Worm (Caenorhabditis elegans) whole organism, L4/young adult: Measurements from ENCODE around the gene srj-54.

ENCODE experiments used
- W03F9.2 ChIP-seq: fragments of 150-350 bp; optimal IDR thresholded peaks from 2 replicates; lab custom pipeline; 2014; ENCODE audit warnings: missing biosample characterization, missing genetic modification characterization
- dao-5 ChIP-seq: sonication (generic microtip); optimal IDR thresholded peaks from 2 replicates; lab custom pipeline; 2016; ENCODE audit warnings: missing genotype, missing genetic modification characterization, moderate library complexity, missing compliant biosample characterization
- him-1 ChIP-seq: sonication (generic microtip); optimal IDR thresholded peaks from 2 replicates; lab custom pipeline; 2016; ENCODE audit warnings: missing genotype, missing genetic modification reagents, missing genetic modification characterization, missing compliant biosample characterization

DNA sequence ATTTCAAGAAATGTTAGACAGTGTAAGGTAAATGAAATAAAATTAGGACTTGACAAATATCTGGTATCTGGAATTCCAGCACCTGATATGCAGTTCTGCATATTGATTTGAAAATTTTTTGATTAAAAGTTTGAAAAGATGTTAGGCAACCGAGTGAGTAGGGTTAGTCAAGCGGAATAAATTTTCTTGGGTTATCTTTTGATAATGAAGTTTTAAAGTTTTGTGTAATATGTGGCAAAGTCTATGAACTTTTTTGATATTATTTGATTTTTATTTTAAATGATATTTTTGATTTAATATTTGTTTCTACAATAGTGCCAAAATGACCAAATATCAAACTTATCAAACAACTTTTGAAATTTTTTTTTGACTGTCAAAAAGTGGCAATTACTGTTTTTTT lies 9.9 kb upstream of the srj-54 start, which contains the start of gene srh-241:
- TF ChIP-seq dao-5 (tag; lab: Kevin White, UChicago) (no peak), him-1 (tag; lab: Kevin White, UChicago) (no peak), W03F9.2 (tag; lab: Kevin White, UChicago) (no peak)
